Fruit fly (Drosophila melanogaster) whole organism, pupa: ENCODE measurements around the gene CG34132.

Experiments used
- CG10348 ChIP-seq: fragments of 200-800 bp; sonication (Bioruptor generic); IDR thresholded peaks from 2 replicates; pipeline ENCODE4 v1.3.6; 2022; ENCODE audit warnings: missing biosample characterization, missing genetic modification characterization
- CG12605 ChIP-seq: fragments of 200-800 bp; sonication (Bioruptor generic); IDR thresholded peaks from 2 replicates; pipeline ENCODE4 v1.3.6; 2022; ENCODE audit warnings: missing biosample characterization, missing genetic modification characterization
- CG13204 ChIP-seq: fragments of 200-800 bp; sonication (Bioruptor generic); optimal IDR thresholded peaks from 2 replicates; lab custom pipeline; 2018; ENCODE audit warnings: missing biosample characterization, mild to moderate bottlenecking, missing genetic modification characterization, moderate library complexity
- CG14655 ChIP-seq: fragments of 200-800 bp; sonication (Bioruptor generic); optimal IDR thresholded peaks from 3 replicates; lab custom pipeline; 2017; ENCODE audit warnings: mild to moderate bottlenecking, missing biosample characterization, missing genetic modification reagents, missing genetic modification characterization
- CG15710 ChIP-seq: fragments of 200-800 bp; sonication (Bioruptor generic); optimal IDR thresholded peaks from 2 replicates; lab custom pipeline; 2018; ENCODE audit warnings: missing biosample characterization, mild to moderate bottlenecking, missing genetic modification characterization, moderate library complexity
- CG17806 ChIP-seq: fragments of 200-800 bp; sonication (Bioruptor generic); optimal IDR thresholded peaks from 2 replicates; lab custom pipeline; 2018; ENCODE audit warnings: missing biosample characterization, mild to moderate bottlenecking, missing genetic modification characterization, moderate library complexity
- CG32121 ChIP-seq: fragments of 200-800 bp; sonication (Bioruptor generic); IDR thresholded peaks from 2 replicates; pipeline ENCODE4 v1.3.6; 2022; ENCODE audit warnings: missing biosample characterization, missing genetic modification characterization
- CG34367 ChIP-seq: fragments of 200-800 bp; sonication (Bioruptor generic); optimal IDR thresholded peaks from 2 replicates; lab custom pipeline; 2018; ENCODE audit warnings: missing biosample characterization, mild to moderate bottlenecking, missing genetic modification characterization
- CG4496 ChIP-seq: fragments of 200-800 bp; sonication (Bioruptor generic); IDR thresholded peaks from 3 replicates; pipeline ENCODE4 v1.3.6; 2022; ENCODE audit warnings: missing biosample characterization, missing genetic modification characterization
- CG8159 ChIP-seq: fragments of 200-800 bp; sonication (Bioruptor generic); optimal IDR thresholded peaks from 3 replicates; lab custom pipeline; 2018; ENCODE audit warnings: missing biosample characterization, mild to moderate bottlenecking, missing genetic modification characterization, moderate library complexity
- CG8301 ChIP-seq: fragments of 200-800 bp; sonication (Bioruptor generic); optimal IDR thresholded peaks from 2 replicates; lab custom pipeline; 2018; ENCODE audit warnings: missing biosample characterization, mild to moderate bottlenecking, missing genetic modification characterization
- CG9948 ChIP-seq: fragments of 200-800 bp; sonication (Bioruptor generic); optimal IDR thresholded peaks from 2 replicates; lab custom pipeline; 2018; ENCODE audit warnings: missing biosample characterization, mild to moderate bottlenecking, missing genetic modification characterization, moderate library complexity
- D1 ChIP-seq: fragments of 200-800 bp; sonication (Bioruptor generic); optimal IDR thresholded peaks from 2 replicates; lab custom pipeline; 2018; ENCODE audit warnings: missing biosample characterization, mild to moderate bottlenecking, missing genetic modification characterization, moderate library complexity
- EcR ChIP-seq: fragments of 200-800 bp; sonication (Bioruptor generic); optimal IDR thresholded peaks from 3 replicates; lab custom pipeline; 2019; ENCODE audit warnings: missing biosample characterization, missing genetic modification characterization, mild to moderate bottlenecking, moderate library complexity, missing genetic modification reagents
- Ets98B ChIP-seq: fragments of 200-800 bp; sonication (Bioruptor generic); IDR thresholded peaks from 2 replicates; pipeline ENCODE4 v1.3.6; 2022; ENCODE audit warnings: missing biosample characterization, missing genetic modification characterization
- Pif1A ChIP-seq: fragments of 200-800 bp; sonication (Bioruptor generic); optimal IDR thresholded peaks from 3 replicates; lab custom pipeline; 2016; ENCODE audit warnings: missing biosample characterization, missing genetic modification characterization
- Pif1B ChIP-seq: fragments of 200-800 bp; sonication (Bioruptor generic); optimal IDR thresholded peaks from 3 replicates; lab custom pipeline; 2016; ENCODE audit warnings: missing biosample characterization, missing genetic modification characterization
- Snoo ChIP-seq: fragments of 200-800 bp; sonication (Bioruptor generic); optimal IDR thresholded peaks from 3 replicates; lab custom pipeline; 2017; ENCODE audit warnings: missing biosample characterization, mild to moderate bottlenecking, missing genetic modification characterization, inconsistent platforms
- fd96Ca ChIP-seq: fragments of 200-800 bp; sonication (Bioruptor generic); IDR thresholded peaks from 3 replicates; pipeline ENCODE4 v1.3.6; 2022; ENCODE audit warnings: missing biosample characterization, missing genetic modification characterization
- gl ChIP-seq: fragments of 200-800 bp; sonication (Bioruptor generic); optimal IDR thresholded peaks from 2 replicates; lab custom pipeline; 2018; ENCODE audit warnings: missing biosample characterization, mild to moderate bottlenecking, missing genetic modification characterization
- rn ChIP-seq: fragments of 200-800 bp; sonication (Bioruptor generic); IDR thresholded peaks from 2 replicates; pipeline ENCODE4 v1.3.6; 2022; ENCODE audit warnings: missing biosample characterization, missing genetic modification characterization

CG34132 gene

dm6 chr2L:7901833-7902232 lies 16.5 kb downstream of the CG34132 start:
- TF ChIP-seq CG8301 (tag; lab: Kevin White, UChicago), result no peak
- no peak for TF ChIP-seq CG9948
- no peak for TF ChIP-seq CG32121 (GFP tag; lab: Robert Waterston, UW)
- no peak for TF ChIP-seq CG34367 (tag; lab: Kevin White, UChicago)
- TF ChIP-seq, all 21 proteins: peak for 0

dm6 chr2L:7909327-7909804 lies 24.1 kb downstream of the CG34132 start:
- peak; percentile 38 for TF ChIP-seq CG17806 (tag; lab: Kevin White, UChicago)
- TF ChIP-seq fd96Ca (GFP tag; lab: Robert Waterston, UW), result no peak
- TF ChIP-seq CG9948, result peak; percentile 13
- no peak for TF ChIP-seq Ets98B (GFP tag; lab: Robert Waterston, UW)
- no peak for TF ChIP-seq CG8301 (tag; lab: Kevin White, UChicago)
- no peak for TF ChIP-seq CG34367 (tag; lab: Kevin White, UChicago)
- TF ChIP-seq D1 (tag; lab: Kevin White, UChicago), result no peak
- TF ChIP-seq CG13204 (GFP tag; lab: Kevin White, UChicago), result no peak
- TF ChIP-seq EcR (GFP tag; lab: Kevin White, UChicago), result peak; percentile 74
- TF ChIP-seq CG15710 (tag; lab: Kevin White, UChicago), result peak; percentile 22
- TF ChIP-seq CG32121 (GFP tag; lab: Robert Waterston, UW), result no peak
- no peak for TF ChIP-seq rn (GFP tag; lab: Robert Waterston, UW)
- no peak for TF ChIP-seq CG12605
- peak; percentile 7 for TF ChIP-seq Pif1A (GFP tag; lab: Kevin White, UChicago)
- TF ChIP-seq Snoo (tag; lab: Kevin White, UChicago), result no peak
- peak; percentile 13 for TF ChIP-seq CG14655 (GFP tag; lab: Kevin White, UChicago)
- no peak for TF ChIP-seq gl (tag; lab: Kevin White, UChicago)
- TF ChIP-seq CG8159, result peak; percentile 62
- TF ChIP-seq CG10348 (GFP tag; lab: Robert Waterston, UW), result no peak
- TF ChIP-seq CG4496 (GFP tag; lab: Robert Waterston, UW), result peak; percentile 48; the same call in 1 of the 3 replicates
- peak; percentile 63 for TF ChIP-seq Pif1B (GFP tag; lab: Kevin White, UChicago)

dm6 chr2L:7909854-7910253 lies 24.6 kb downstream of the CG34132 start:
- TF ChIP-seq CG12605, result peak; percentile 24; the same call in 1 of the 2 replicates
- peak; percentile 67 for TF ChIP-seq gl (tag; lab: Kevin White, UChicago)
- TF ChIP-seq Ets98B (GFP tag; lab: Robert Waterston, UW), result peak; percentile 50; the same call in 1 of the 2 replicates
- TF ChIP-seq Pif1B (GFP tag; lab: Kevin White, UChicago), result no peak
- peak; percentile 51 for TF ChIP-seq CG15710 (tag; lab: Kevin White, UChicago)
- no peak for TF ChIP-seq CG9948
- TF ChIP-seq CG14655 (GFP tag; lab: Kevin White, UChicago), result no peak
- peak; percentile 73 for TF ChIP-seq EcR (GFP tag; lab: Kevin White, UChicago)
- TF ChIP-seq CG10348 (GFP tag; lab: Robert Waterston, UW), result no peak
- TF ChIP-seq Snoo (tag; lab: Kevin White, UChicago), result peak; percentile 84
- TF ChIP-seq CG13204 (GFP tag; lab: Kevin White, UChicago), result peak; percentile 88
- peak; percentile 48; the same call in 1 of the 3 replicates for TF ChIP-seq fd96Ca (GFP tag; lab: Robert Waterston, UW)
- peak; percentile 57 for TF ChIP-seq Pif1A (GFP tag; lab: Kevin White, UChicago)
- TF ChIP-seq rn (GFP tag; lab: Robert Waterston, UW), result no peak
- TF ChIP-seq CG32121 (GFP tag; lab: Robert Waterston, UW), result no peak
- TF ChIP-seq CG8301 (tag; lab: Kevin White, UChicago), result no peak
- no peak for TF ChIP-seq CG8159
- peak; percentile 58 for TF ChIP-seq CG34367 (tag; lab: Kevin White, UChicago)
- no peak for TF ChIP-seq D1 (tag; lab: Kevin White, UChicago)
- peak; percentile 19 for TF ChIP-seq CG17806 (tag; lab: Kevin White, UChicago)
- TF ChIP-seq CG4496 (GFP tag; lab: Robert Waterston, UW), result peak; percentile 63; the same call in 2 of the 3 replicates

DNA sequence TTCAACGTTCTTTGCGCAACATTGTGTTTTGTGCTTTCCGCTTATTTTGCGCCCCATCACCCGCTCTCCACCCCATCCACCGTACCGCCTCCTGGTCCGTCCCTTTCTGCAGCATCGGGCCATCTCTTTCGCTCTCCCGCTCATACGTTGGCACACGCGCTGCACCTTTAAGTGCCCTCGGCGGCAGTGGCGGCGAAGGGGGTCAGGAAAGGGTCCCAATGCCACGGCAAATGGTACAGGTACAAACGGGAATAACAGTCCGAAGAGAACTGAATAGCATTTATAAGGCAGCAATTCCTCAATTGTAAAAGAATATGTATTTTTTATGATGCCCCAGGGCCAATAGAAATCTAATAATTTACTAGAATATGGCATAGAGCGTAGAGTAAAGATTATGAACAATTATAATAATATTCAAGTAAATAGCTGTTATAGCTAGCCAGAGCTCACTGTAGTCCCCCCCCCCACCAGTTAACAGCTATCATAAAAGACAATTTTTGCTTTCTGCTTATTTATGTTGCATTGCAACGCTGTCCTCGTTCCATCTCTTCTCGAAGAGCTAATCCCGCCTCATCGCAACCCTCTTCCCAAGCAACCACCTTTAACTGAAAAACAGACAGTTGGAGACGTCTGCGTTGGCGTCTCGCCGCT lies 26.0 kb downstream of the CG34132 start:
- TF ChIP-seq EcR (GFP tag; lab: Kevin White, UChicago) (peak; percentile 92), Snoo (tag; lab: Kevin White, UChicago) (peak; percentile 42), rn (GFP tag; lab: Robert Waterston, UW) (no peak), CG17806 (tag; lab: Kevin White, UChicago) (peak; percentile 22), CG15710 (tag; lab: Kevin White, UChicago) (peak; percentile 71), Pif1A (GFP tag; lab: Kevin White, UChicago) (peak; percentile 57), CG9948 (peak; percentile 26), CG8159 (peak; percentile 39), CG4496 (GFP tag; lab: Robert Waterston, UW) (0 out of 3 replicates have a peak, but pooled peaks have one; percentile 25), CG14655 (GFP tag; lab: Kevin White, UChicago) (no peak), CG13204 (GFP tag; lab: Kevin White, UChicago) (peak; percentile 92), CG34367 (tag; lab: Kevin White, UChicago) (peak; percentile 51), CG8301 (tag; lab: Kevin White, UChicago) (no peak)

DNA sequence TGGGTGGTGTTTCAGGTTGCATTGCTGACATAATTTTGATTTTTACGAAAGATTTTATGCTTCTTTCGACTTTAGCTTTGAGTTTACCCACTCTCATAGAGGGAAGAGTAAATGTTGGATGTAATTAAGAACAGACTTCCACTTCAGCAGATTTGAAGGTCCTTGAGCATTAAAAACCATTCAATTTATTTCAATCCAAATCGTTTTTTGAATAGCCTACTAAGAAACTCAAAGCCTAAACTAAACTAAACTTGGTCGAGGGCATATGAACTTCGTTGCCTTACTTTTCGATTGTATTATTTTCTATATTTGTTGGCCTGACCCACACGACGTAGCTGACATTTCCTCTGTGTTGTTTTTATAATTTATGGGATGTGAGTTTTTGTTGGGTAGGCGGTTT lies 27.6 kb downstream of the CG34132 start:
- no peak for TF ChIP-seq CG10348 (GFP tag; lab: Robert Waterston, UW)
- TF ChIP-seq CG12605, result no peak
- no peak for TF ChIP-seq Pif1B (GFP tag; lab: Kevin White, UChicago)
- no peak for TF ChIP-seq D1 (tag; lab: Kevin White, UChicago)
- TF ChIP-seq CG15710 (tag; lab: Kevin White, UChicago), result no peak
- TF ChIP-seq rn (GFP tag; lab: Robert Waterston, UW), result no peak
- no peak for TF ChIP-seq EcR (GFP tag; lab: Kevin White, UChicago)
- TF ChIP-seq Snoo (tag; lab: Kevin White, UChicago), result no peak
- no peak for TF ChIP-seq CG9948
- TF ChIP-seq CG8159, result no peak
- TF ChIP-seq CG13204 (GFP tag; lab: Kevin White, UChicago), result no peak
- TF ChIP-seq gl (tag; lab: Kevin White, UChicago), result no peak
